Fruit fly (Drosophila melanogaster) whole organism, pupa: ENCODE data around the gene CG17930.
A peak's percentile ranks its signal among the peaks of the same experiment; 100 is the strongest.

Experiments
- CG10348 ChIP-seq: fragments of 200-800 bp; sonication (Bioruptor generic); IDR thresholded peaks from 2 replicates; pipeline ENCODE4 v1.3.6; 2022; ENCODE audit warnings: missing biosample characterization, missing genetic modification characterization
- CG12605 ChIP-seq: fragments of 200-800 bp; sonication (Bioruptor generic); IDR thresholded peaks from 2 replicates; pipeline ENCODE4 v1.3.6; 2022; ENCODE audit warnings: missing biosample characterization, missing genetic modification characterization
- CG13204 ChIP-seq: fragments of 200-800 bp; sonication (Bioruptor generic); optimal IDR thresholded peaks from 2 replicates; lab custom pipeline; 2018; ENCODE audit warnings: missing biosample characterization, mild to moderate bottlenecking, missing genetic modification characterization, moderate library complexity
- CG14655 ChIP-seq: fragments of 200-800 bp; sonication (Bioruptor generic); optimal IDR thresholded peaks from 3 replicates; lab custom pipeline; 2017; ENCODE audit warnings: mild to moderate bottlenecking, missing biosample characterization, missing genetic modification reagents, missing genetic modification characterization
- CG15710 ChIP-seq: fragments of 200-800 bp; sonication (Bioruptor generic); optimal IDR thresholded peaks from 2 replicates; lab custom pipeline; 2018; ENCODE audit warnings: missing biosample characterization, mild to moderate bottlenecking, missing genetic modification characterization, moderate library complexity
- CG17806 ChIP-seq: fragments of 200-800 bp; sonication (Bioruptor generic); optimal IDR thresholded peaks from 2 replicates; lab custom pipeline; 2018; ENCODE audit warnings: missing biosample characterization, mild to moderate bottlenecking, missing genetic modification characterization, moderate library complexity
- CG32121 ChIP-seq: fragments of 200-800 bp; sonication (Bioruptor generic); IDR thresholded peaks from 2 replicates; pipeline ENCODE4 v1.3.6; 2022; ENCODE audit warnings: missing biosample characterization, missing genetic modification characterization
- CG34367 ChIP-seq: fragments of 200-800 bp; sonication (Bioruptor generic); optimal IDR thresholded peaks from 2 replicates; lab custom pipeline; 2018; ENCODE audit warnings: missing biosample characterization, mild to moderate bottlenecking, missing genetic modification characterization
- CG4496 ChIP-seq: fragments of 200-800 bp; sonication (Bioruptor generic); IDR thresholded peaks from 3 replicates; pipeline ENCODE4 v1.3.6; 2022; ENCODE audit warnings: missing biosample characterization, missing genetic modification characterization
- CG8159 ChIP-seq: fragments of 200-800 bp; sonication (Bioruptor generic); optimal IDR thresholded peaks from 3 replicates; lab custom pipeline; 2018; ENCODE audit warnings: missing biosample characterization, mild to moderate bottlenecking, missing genetic modification characterization, moderate library complexity
- CG8301 ChIP-seq: fragments of 200-800 bp; sonication (Bioruptor generic); optimal IDR thresholded peaks from 2 replicates; lab custom pipeline; 2018; ENCODE audit warnings: missing biosample characterization, mild to moderate bottlenecking, missing genetic modification characterization
- CG9948 ChIP-seq: fragments of 200-800 bp; sonication (Bioruptor generic); optimal IDR thresholded peaks from 2 replicates; lab custom pipeline; 2018; ENCODE audit warnings: missing biosample characterization, mild to moderate bottlenecking, missing genetic modification characterization, moderate library complexity
- D1 ChIP-seq: fragments of 200-800 bp; sonication (Bioruptor generic); optimal IDR thresholded peaks from 2 replicates; lab custom pipeline; 2018; ENCODE audit warnings: missing biosample characterization, mild to moderate bottlenecking, missing genetic modification characterization, moderate library complexity
- EcR ChIP-seq: fragments of 200-800 bp; sonication (Bioruptor generic); optimal IDR thresholded peaks from 3 replicates; lab custom pipeline; 2019; ENCODE audit warnings: missing biosample characterization, missing genetic modification characterization, mild to moderate bottlenecking, moderate library complexity, missing genetic modification reagents
- Ets98B ChIP-seq: fragments of 200-800 bp; sonication (Bioruptor generic); IDR thresholded peaks from 2 replicates; pipeline ENCODE4 v1.3.6; 2022; ENCODE audit warnings: missing biosample characterization, missing genetic modification characterization
- Pif1A ChIP-seq: fragments of 200-800 bp; sonication (Bioruptor generic); optimal IDR thresholded peaks from 3 replicates; lab custom pipeline; 2016; ENCODE audit warnings: missing biosample characterization, missing genetic modification characterization
- Pif1B ChIP-seq: fragments of 200-800 bp; sonication (Bioruptor generic); optimal IDR thresholded peaks from 3 replicates; lab custom pipeline; 2016; ENCODE audit warnings: missing biosample characterization, missing genetic modification characterization
- Snoo ChIP-seq: fragments of 200-800 bp; sonication (Bioruptor generic); optimal IDR thresholded peaks from 3 replicates; lab custom pipeline; 2017; ENCODE audit warnings: missing biosample characterization, mild to moderate bottlenecking, missing genetic modification characterization, inconsistent platforms
- fd96Ca ChIP-seq: fragments of 200-800 bp; sonication (Bioruptor generic); IDR thresholded peaks from 3 replicates; pipeline ENCODE4 v1.3.6; 2022; ENCODE audit warnings: missing biosample characterization, missing genetic modification characterization
- gl ChIP-seq: fragments of 200-800 bp; sonication (Bioruptor generic); optimal IDR thresholded peaks from 2 replicates; lab custom pipeline; 2018; ENCODE audit warnings: missing biosample characterization, mild to moderate bottlenecking, missing genetic modification characterization
- rn ChIP-seq: fragments of 200-800 bp; sonication (Bioruptor generic); IDR thresholded peaks from 2 replicates; pipeline ENCODE4 v1.3.6; 2022; ENCODE audit warnings: missing biosample characterization, missing genetic modification characterization

CG17930 gene

dm6 chr3R:16327549-16327948 is at the start of gene CG17930:
CG17930 (plus strand) TSS chr3R:16327849.
- no peak for TF ChIP-seq CG17806 (tag; lab: Kevin White, UChicago)
- TF ChIP-seq CG9948 (tag; lab: Kevin White, UChicago), result no peak
- no peak for TF ChIP-seq CG4496 (GFP tag; lab: Robert Waterston, UW)
- no peak for TF ChIP-seq CG10348 (GFP tag; lab: Robert Waterston, UW)
- TF ChIP-seq CG8301 (tag; lab: Kevin White, UChicago), result no peak
- TF ChIP-seq CG13204 (GFP tag; lab: Kevin White, UChicago), result no peak
- TF ChIP-seq D1 (tag; lab: Kevin White, UChicago), result no peak
- no peak for TF ChIP-seq gl (tag; lab: Kevin White, UChicago)
- TF ChIP-seq rn (GFP tag; lab: Robert Waterston, UW), result no peak
- no peak for TF ChIP-seq CG32121 (GFP tag; lab: Robert Waterston, UW)
- no peak for TF ChIP-seq CG15710 (tag; lab: Kevin White, UChicago)
- no peak for TF ChIP-seq CG8159 (tag; lab: Kevin White, UChicago)
- no peak for TF ChIP-seq Pif1B (GFP tag; lab: Kevin White, UChicago)
- TF ChIP-seq fd96Ca (GFP tag; lab: Robert Waterston, UW), result no peak
- TF ChIP-seq Ets98B (GFP tag; lab: Robert Waterston, UW), result no peak
- no peak for TF ChIP-seq CG12605 (GFP tag; lab: Robert Waterston, UW)

- peak; percentile 60 for TF ChIP-seq D1 (tag; lab: Kevin White, UChicago)
- no peak for TF ChIP-seq rn (GFP tag; lab: Robert Waterston, UW)
- TF ChIP-seq, all 21 proteins: peak for 1
Observed at dm6 chr3R:16279382-16279932, 48.2 kb upstream of the CG17930 start.

dm6 chr3R:16280003-16280998 is 47.3 kb upstream of the CG17930 start:
- peak; percentile 99 for TF ChIP-seq Pif1A (GFP tag; lab: Kevin White, UChicago)
- TF ChIP-seq gl (tag; lab: Kevin White, UChicago), result peak; percentile 98
- peak; percentile 100 for TF ChIP-seq CG32121 (GFP tag; lab: Robert Waterston, UW)
- peak; percentile 100 for TF ChIP-seq Ets98B (GFP tag; lab: Robert Waterston, UW)
- TF ChIP-seq CG15710 (tag; lab: Kevin White, UChicago), result peak; percentile 100
- peak; percentile 99 for TF ChIP-seq CG9948 (tag; lab: Kevin White, UChicago)
- peak; percentile 100 for TF ChIP-seq CG4496 (GFP tag; lab: Robert Waterston, UW)
- peak; percentile 99 for TF ChIP-seq CG34367
- peak; percentile 94 for TF ChIP-seq CG10348 (GFP tag; lab: Robert Waterston, UW)
- TF ChIP-seq rn (GFP tag; lab: Robert Waterston, UW), result peak; percentile 99
- peak; percentile 99 for TF ChIP-seq Snoo (tag; lab: Kevin White, UChicago)
- peak; percentile 95 for TF ChIP-seq EcR (GFP tag; lab: Kevin White, UChicago)
- peak; percentile 99 for TF ChIP-seq Pif1B (GFP tag; lab: Kevin White, UChicago)
- TF ChIP-seq CG12605 (GFP tag; lab: Robert Waterston, UW), result peak; percentile 99
- TF ChIP-seq fd96Ca (GFP tag; lab: Robert Waterston, UW), result peak; percentile 94
- peak; percentile 99 for TF ChIP-seq D1 (tag; lab: Kevin White, UChicago)
- TF ChIP-seq CG14655, result peak; percentile 99
- peak; percentile 99 for TF ChIP-seq CG8301 (tag; lab: Kevin White, UChicago)
- TF ChIP-seq CG8159 (tag; lab: Kevin White, UChicago), result peak; percentile 99
- peak; percentile 99 for TF ChIP-seq CG17806 (tag; lab: Kevin White, UChicago)
- TF ChIP-seq CG13204 (GFP tag; lab: Kevin White, UChicago), result peak; percentile 98

- no peak for TF ChIP-seq rn (GFP tag; lab: Robert Waterston, UW)
- TF ChIP-seq Snoo (tag; lab: Kevin White, UChicago), result no peak
- TF ChIP-seq Pif1A (GFP tag; lab: Kevin White, UChicago), result peak; percentile 34
- TF ChIP-seq CG34367, result no peak
- TF ChIP-seq CG13204 (GFP tag; lab: Kevin White, UChicago), result no peak
- TF ChIP-seq CG8159 (tag; lab: Kevin White, UChicago), result peak; percentile 13
- peak; percentile 35; the same call in 1 of the 3 replicates for TF ChIP-seq CG4496 (GFP tag; lab: Robert Waterston, UW)
- peak; percentile 19; the same call in 1 of the 3 replicates for TF ChIP-seq fd96Ca (GFP tag; lab: Robert Waterston, UW)
- TF ChIP-seq CG14655, result no peak
- no peak for TF ChIP-seq CG10348 (GFP tag; lab: Robert Waterston, UW)
- TF ChIP-seq EcR (GFP tag; lab: Kevin White, UChicago), result no peak
- no peak for TF ChIP-seq CG32121 (GFP tag; lab: Robert Waterston, UW)
- no peak for TF ChIP-seq CG12605 (GFP tag; lab: Robert Waterston, UW)
- peak; percentile 49 for TF ChIP-seq gl (tag; lab: Kevin White, UChicago)
- no peak for TF ChIP-seq CG8301 (tag; lab: Kevin White, UChicago)
- TF ChIP-seq Ets98B (GFP tag; lab: Robert Waterston, UW), result no peak
- TF ChIP-seq Pif1B (GFP tag; lab: Kevin White, UChicago), result no peak
- TF ChIP-seq CG17806 (tag; lab: Kevin White, UChicago), result peak; percentile 0
- TF ChIP-seq D1 (tag; lab: Kevin White, UChicago), result no peak
- TF ChIP-seq CG9948 (tag; lab: Kevin White, UChicago), result no peak
- peak; percentile 3 for TF ChIP-seq CG15710 (tag; lab: Kevin White, UChicago)
Observed at dm6 chr3R:16281033-16281680, 46.5 kb upstream of the CG17930 start.
